Worm (Caenorhabditis elegans) whole organism, L3 larva: ENCODE measurements around the gene lnp-1.

Experiments
- ama-1 ChIP-seq: fragments of 150-350 bp; optimal IDR thresholded peaks from 2 replicates; lab custom pipeline; 2018
- ceh-16 ChIP-seq: sonication (generic microtip); optimal IDR thresholded peaks from 2 replicates; lab custom pipeline; 2017; ENCODE audit warnings: missing biosample characterization, missing genetic modification characterization
- egl-5 ChIP-seq: fragments of 150-350 bp; optimal IDR thresholded peaks from 2 replicates; lab custom pipeline; 2017; ENCODE audit warnings: missing biosample characterization, missing genetic modification reagents, missing genetic modification characterization, inconsistent platforms
- elt-2 ChIP-seq: sonication (generic microtip); optimal IDR thresholded peaks from 2 replicates; lab custom pipeline; 2016; ENCODE audit warnings: missing genetic modification reagents, mild to moderate bottlenecking, missing genetic modification characterization, missing compliant biosample characterization
- fos-1 ChIP-seq: fragments of 150-350 bp; optimal IDR thresholded peaks from 2 replicates; lab custom pipeline; 2014; ENCODE audit warnings: missing biosample characterization, missing genetic modification characterization
- hmg-11 ChIP-seq: sonication (generic microtip); optimal IDR thresholded peaks from 2 replicates; lab custom pipeline; 2016; ENCODE audit warnings: missing genetic modification characterization, missing compliant biosample characterization
- lsy-12 ChIP-seq: sonication (generic microtip); optimal IDR thresholded peaks from 2 replicates; lab custom pipeline; 2016; ENCODE audit warnings: mild to moderate bottlenecking, missing genetic modification characterization, missing compliant biosample characterization
- mml-1 ChIP-seq: fragments of 150-350 bp; sonication (generic microtip); optimal IDR thresholded peaks from 3 replicates; lab custom pipeline; 2014; ENCODE audit warnings: missing biosample characterization, missing genetic modification characterization
- nfya-1 ChIP-seq: sonication (generic microtip); optimal IDR thresholded peaks from 2 replicates; lab custom pipeline; 2017; ENCODE audit warnings: missing genetic modification characterization, mild to moderate bottlenecking, missing compliant biosample characterization, antibody characterized with exemption, moderate library complexity; ENCODE audit not compliant: insufficient read depth
- nhr-11 ChIP-seq: fragments of 150-350 bp; optimal IDR thresholded peaks from 2 replicates; lab custom pipeline; 2014; ENCODE audit warnings: missing biosample characterization, missing genetic modification characterization
- nhr-12 ChIP-seq: fragments of 150-350 bp; optimal IDR thresholded peaks from 2 replicates; lab custom pipeline; 2014; ENCODE audit warnings: missing biosample characterization, missing genetic modification characterization
- nhr-23 ChIP-seq: fragments of 150-350 bp; optimal IDR thresholded peaks from 2 replicates; lab custom pipeline; 2014; ENCODE audit warnings: missing biosample characterization, missing genetic modification reagents, missing genetic modification characterization
- nhr-25 ChIP-seq: sonication (generic microtip); optimal IDR thresholded peaks from 2 replicates; lab custom pipeline; 2017; ENCODE audit warnings: missing biosample characterization, missing genetic modification characterization
- nhr-28 ChIP-seq: fragments of 150-350 bp; optimal IDR thresholded peaks from 2 replicates; lab custom pipeline; 2014; ENCODE audit warnings: missing biosample characterization, missing genetic modification characterization
- nhr-43 ChIP-seq: sonication (generic microtip); optimal IDR thresholded peaks from 2 replicates; lab custom pipeline; 2016; ENCODE audit warnings: mild to moderate bottlenecking, missing genetic modification characterization, missing compliant biosample characterization; ENCODE audit not compliant: poor library complexity, severe bottlenecking
- nhr-77 ChIP-seq: fragments of 150-350 bp; optimal IDR thresholded peaks from 2 replicates; lab custom pipeline; 2014; ENCODE audit warnings: missing biosample characterization, missing genetic modification characterization
- pha-4 ChIP-seq: fragments of 150-350 bp; optimal IDR thresholded peaks from 2 replicates; lab custom pipeline; 2014; ENCODE audit warnings: missing biosample characterization, missing genetic modification reagents, missing genetic modification characterization
- pqm-1 ChIP-seq: fragments of 150-350 bp; optimal IDR thresholded peaks from 2 replicates; lab custom pipeline; 2017; ENCODE audit warnings: missing biosample characterization, missing genetic modification characterization, inconsistent platforms
- skn-1 ChIP-seq: fragments of 150-350 bp; optimal IDR thresholded peaks from 2 replicates; lab custom pipeline; 2014; ENCODE audit warnings: missing biosample characterization, missing genetic modification characterization
- snpc-4 ChIP-seq: fragments of 150-350 bp; optimal IDR thresholded peaks from 2 replicates; lab custom pipeline; 2014; ENCODE audit warnings: missing biosample characterization, missing genetic modification characterization
- tbx-2 ChIP-seq: sonication (generic microtip); optimal IDR thresholded peaks from 2 replicates; lab custom pipeline; 2016; ENCODE audit warnings: mild to moderate bottlenecking, missing genetic modification characterization, missing compliant biosample characterization
- unc-39 ChIP-seq: sonication (generic microtip); optimal IDR thresholded peaks from 4 replicates; lab custom pipeline; 2017; ENCODE audit warnings: missing biosample characterization, missing genetic modification characterization
- zag-1 ChIP-seq: fragments of 150-350 bp; optimal IDR thresholded peaks from 2 replicates; lab custom pipeline; 2014; ENCODE audit warnings: missing biosample characterization, missing genetic modification characterization

lnp-1 gene

ce11 chrX:4632088-4632487, 43.5 kb downstream of the lnp-1 start, which contains the start of gene slcr-46.1:
slcr-46.1 (plus strand) TSS chrX:4632361.
- TF ChIP-seq elt-2 (tag; lab: Kevin White, UChicago) (peak; percentile 56), nhr-11 (no peak), pqm-1 (tag; lab: Kevin White, UChicago) (peak; percentile 38)
- TF ChIP-seq, all 47 proteins: peak for 2

- TF ChIP-seq egl-5 (tag; lab: Kevin White, UChicago): peak; percentile 38
- peak; percentile 61 for TF ChIP-seq nhr-25
- no peak for TF ChIP-seq ama-1
- TF ChIP-seq ceh-16 (tag; lab: Kevin White, UChicago): no peak
- no peak for TF ChIP-seq unc-39
- no peak for TF ChIP-seq nhr-43 (tag; lab: Kevin White, UChicago)
- TF ChIP-seq zag-1 (tag; lab: Kevin White, UChicago): no peak
- TF ChIP-seq pha-4: peak; percentile 56
- no peak for TF ChIP-seq skn-1
- TF ChIP-seq tbx-2: peak; percentile 11
- TF ChIP-seq nhr-23 (tag; lab: Kevin White, UChicago): peak; percentile 80
- no peak for TF ChIP-seq snpc-4
- peak; percentile 52 for TF ChIP-seq nfya-1 (tag; lab: Kevin White, UChicago)
- peak; percentile 55 for TF ChIP-seq hmg-11 (tag; lab: Kevin White, UChicago)
- no peak for TF ChIP-seq nhr-12 (tag; lab: Kevin White, UChicago)
- no peak for TF ChIP-seq nhr-77
- TF ChIP-seq fos-1 (tag; lab: Kevin White, UChicago): no peak
Observed at ce11 chrX:4635643-4636042, 47.1 kb downstream of the lnp-1 start.

ce11 chrX:4636143-4636542, 47.6 kb downstream of the lnp-1 start:
- TF ChIP-seq nhr-23 (tag; lab: Kevin White, UChicago) (no peak), nhr-11 (no peak), nhr-28 (no peak), mml-1 (no peak), pqm-1 (tag; lab: Kevin White, UChicago) (peak; percentile 29), nfya-1 (tag; lab: Kevin White, UChicago) (no peak), lsy-12 (tag; lab: Kevin White, UChicago) (no peak), elt-2 (tag; lab: Kevin White, UChicago) (peak; percentile 63), snpc-4 (no peak)
- TF ChIP-seq, all 47 proteins: peak for 2

DNA sequence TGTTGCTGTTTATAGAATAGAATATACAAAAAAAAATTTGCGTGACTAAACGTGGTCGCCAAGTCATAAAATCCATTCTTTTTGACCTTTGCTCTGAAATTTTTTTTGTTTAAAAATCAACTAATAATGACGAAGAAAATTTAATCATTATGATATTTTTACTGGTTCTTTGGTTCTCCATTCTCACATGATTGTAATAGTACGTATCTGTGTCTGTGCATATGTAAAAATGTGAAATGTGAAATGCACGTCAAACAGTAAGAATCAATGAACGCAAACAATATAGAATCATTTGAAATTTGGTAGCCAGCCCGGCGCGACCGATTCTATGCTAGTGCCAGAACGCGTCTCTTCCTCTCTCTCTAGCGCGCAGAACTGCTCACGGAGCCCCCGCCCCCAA, 48.3 kb downstream of the lnp-1 start, which contains the start of gene hosl-1:
TSS of gene hosl-1 (plus strand) at position 301 of the 400 bp plus-strand sequence.
- TF ChIP-seq pha-4: peak; percentile 11
- TF ChIP-seq nhr-25: no peak
- peak; percentile 3 for TF ChIP-seq pqm-1 (tag; lab: Kevin White, UChicago)
